Fruit fly (Drosophila melanogaster) whole organism, embryonic: ENCODE measurements around the gene enc.
A peak's percentile ranks its signal among the peaks of the same experiment; 100 is the strongest.

Experiments used
- Aef1 ChIP-seq: fragments of 200-800 bp; sonication (Bioruptor generic); IDR thresholded peaks from 3 replicates; pipeline ENCODE4 v1.3.6; 2022; ENCODE audit warnings: missing biosample characterization, missing genetic modification characterization
- CG10543 ChIP-seq: fragments of 200-800 bp; sonication (Bioruptor generic); optimal IDR thresholded peaks from 3 replicates; lab custom pipeline; 2017; ENCODE audit warnings: missing biosample characterization, mild to moderate bottlenecking, missing genetic modification characterization, moderate library complexity
- CG12104 ChIP-seq: fragments of 200-800 bp; sonication (Bioruptor generic); optimal IDR thresholded peaks from 3 replicates; lab custom pipeline; 2016; ENCODE audit warnings: missing biosample characterization, missing genetic modification characterization
- CG31224 ChIP-seq: fragments of 200-800 bp; sonication (Bioruptor generic); IDR thresholded peaks from 2 replicates; pipeline ENCODE4 v1.3.6; 2022; ENCODE audit warnings: missing biosample characterization, missing genetic modification characterization
- CG3163 ChIP-seq: fragments of 200-800 bp; sonication (Bioruptor generic); optimal IDR thresholded peaks from 3 replicates; lab custom pipeline; 2016; ENCODE audit warnings: missing biosample characterization, missing genetic modification characterization
- CG32532 ChIP-seq: fragments of 200-800 bp; sonication (Bioruptor generic); IDR thresholded peaks from 2 replicates; pipeline ENCODE4 v1.3.6; 2022; ENCODE audit warnings: missing biosample characterization, missing genetic modification characterization
- CG3995 ChIP-seq: fragments of 200-800 bp; sonication (Bioruptor generic); optimal IDR thresholded peaks from 3 replicates; lab custom pipeline; 2016; ENCODE audit warnings: missing biosample characterization, missing genetic modification characterization
- CG4360 ChIP-seq: fragments of 200-800 bp; sonication (Bioruptor generic); IDR thresholded peaks from 2 replicates; pipeline ENCODE4 v1.3.6; 2022; ENCODE audit warnings: missing biosample characterization, missing genetic modification characterization
- CG4820 ChIP-seq: fragments of 200-800 bp; sonication (Bioruptor generic); optimal IDR thresholded peaks from 3 replicates; lab custom pipeline; 2016; ENCODE audit warnings: missing biosample characterization, missing genetic modification characterization
- CG6765 ChIP-seq: fragments of 200-800 bp; sonication (Bioruptor generic); optimal IDR thresholded peaks from 3 replicates; lab custom pipeline; 2017; ENCODE audit warnings: missing biosample characterization, mild to moderate bottlenecking, missing genetic modification characterization
- CG7357 ChIP-seq: fragments of 200-800 bp; sonication (Bioruptor generic); IDR thresholded peaks from 3 replicates; pipeline ENCODE4 v1.3.6; 2022; ENCODE audit warnings: missing biosample characterization, missing genetic modification characterization
- CG9932 ChIP-seq: fragments of 200-800 bp; sonication (Bioruptor generic); IDR thresholded peaks from 2 replicates; pipeline ENCODE4 v1.3.6; 2022; ENCODE audit warnings: missing biosample characterization, missing genetic modification characterization
- Dll ChIP-seq: fragments of 200-800 bp; sonication (Bioruptor generic); IDR thresholded peaks from 4 replicates; pipeline ENCODE4 v1.3.6; 2022; ENCODE audit warnings: missing biosample characterization, missing genetic modification characterization; ENCODE audit not compliant: partially characterized antibody
- Dref ChIP-seq: fragments of 200-800 bp; sonication (Bioruptor generic); IDR thresholded peaks from 2 replicates; pipeline ENCODE4 v1.3.6; 2022; ENCODE audit warnings: missing biosample characterization, missing genetic modification characterization
- HLHmδ ChIP-seq: fragments of 200-800 bp; sonication (Bioruptor generic); optimal IDR thresholded peaks from 2 replicates; lab custom pipeline; 2018; ENCODE audit warnings: missing biosample characterization, mild to moderate bottlenecking, missing genetic modification characterization, moderate library complexity
- HmgD ChIP-seq: fragments of 200-800 bp; sonication (Bioruptor generic); optimal IDR thresholded peaks from 3 replicates; lab custom pipeline; 2016; ENCODE audit warnings: missing biosample characterization, missing genetic modification characterization
- Mes4 ChIP-seq: fragments of 200-800 bp; sonication (Bioruptor generic); optimal IDR thresholded peaks from 2 replicates; lab custom pipeline; 2016; ENCODE audit warnings: missing biosample characterization, missing genetic modification characterization
- Pdp1 ChIP-seq, 2 experiments: fragments of 200-800 bp; sonication (Bioruptor generic); optimal IDR thresholded peaks; 3 replicates each; lab custom pipeline; 2016; ENCODE audit warnings: missing biosample characterization in 2 of 2, missing genetic modification characterization in 2 of 2, mild to moderate bottlenecking in 1 of 2, moderate library complexity in 1 of 2
- Side ChIP-seq: fragments of 200-800 bp; sonication (Bioruptor generic); optimal IDR thresholded peaks from 2 replicates; lab custom pipeline; 2016; ENCODE audit warnings: missing biosample characterization, missing genetic modification characterization
- chif ChIP-seq, 2 experiments: fragments of 200-800 bp; sonication (Bioruptor generic); optimal IDR thresholded peaks; 3 replicates each; lab custom pipeline; 2016; ENCODE audit warnings: missing biosample characterization in 2 of 2, missing genetic modification characterization in 2 of 2
- chn ChIP-seq: fragments of 200-800 bp; sonication (Bioruptor generic); optimal IDR thresholded peaks from 2 replicates; lab custom pipeline; 2016; ENCODE audit warnings: missing biosample characterization, missing genetic modification characterization
- croc ChIP-seq: fragments of 200-800 bp; sonication (Bioruptor generic); conservative IDR thresholded peaks from 3 replicates; pipeline ENCODE4 v1.3.6; 2022; ENCODE audit warnings: missing biosample characterization, missing genetic modification characterization
- disco-r ChIP-seq: fragments of 200-800 bp; sonication (Bioruptor generic); optimal IDR thresholded peaks from 2 replicates; lab custom pipeline; 2016; ENCODE audit warnings: missing biosample characterization, missing genetic modification characterization
- emc ChIP-seq: fragments of 200-800 bp; sonication (Bioruptor generic); optimal IDR thresholded peaks from 2 replicates; lab custom pipeline; 2016; ENCODE audit warnings: missing biosample characterization, missing genetic modification characterization
- exex ChIP-seq: fragments of 200-800 bp; sonication (Bioruptor generic); optimal IDR thresholded peaks from 4 replicates; lab custom pipeline; 2018; ENCODE audit warnings: missing biosample characterization, mild to moderate bottlenecking, missing genetic modification characterization, moderate library complexity
- fd3F ChIP-seq: fragments of 200-800 bp; sonication (Bioruptor generic); optimal IDR thresholded peaks from 2 replicates; lab custom pipeline; 2018; ENCODE audit warnings: missing biosample characterization, mild to moderate bottlenecking, missing genetic modification characterization, moderate library complexity
- fru ChIP-seq: fragments of >200 bp; optimal IDR thresholded peaks from 2 replicates; lab custom pipeline; 2017
- her ChIP-seq: fragments of 200-800 bp; sonication (Bioruptor generic); optimal IDR thresholded peaks from 2 replicates; lab custom pipeline; 2016; ENCODE audit warnings: missing biosample characterization, missing genetic modification characterization
- insv ChIP-seq, 2 experiments: fragments of 200-800 bp; sonication (Bioruptor generic); optimal IDR thresholded peaks; 3 replicates each; lab custom pipeline; 2016 to 2018; ENCODE audit warnings: missing biosample characterization in 2 of 2, missing genetic modification characterization in 2 of 2
- jing ChIP-seq: fragments of 200-800 bp; sonication (Bioruptor generic); optimal IDR thresholded peaks from 2 replicates; lab custom pipeline; 2018; ENCODE audit warnings: missing biosample characterization, mild to moderate bottlenecking, missing genetic modification characterization
- lab ChIP-seq: fragments of 200-800 bp; sonication (Bioruptor generic); optimal IDR thresholded peaks from 3 replicates; lab custom pipeline; 2017; ENCODE audit warnings: missing biosample characterization, missing genetic modification characterization, mild to moderate bottlenecking, moderate library complexity, missing genetic modification reagents
- lov ChIP-seq, 2 experiments: fragments of 200-800 bp in 1 of 2; fragments of >200 bp in 1 of 2; sonication (Bioruptor generic) in 1 of 2; IDR thresholded peaks in 1 of 2; optimal IDR thresholded peaks in 1 of 2; 2 replicates in 1 of 2; 3 replicates in 1 of 2; pipeline versions ENCODE4 v1.3.6 to Lab custom; 2017 to 2022; ENCODE audit warnings: missing biosample characterization in 1 of 2, missing genetic modification characterization in 1 of 2
- oc ChIP-seq: fragments of 200-800 bp; sonication (Bioruptor generic); optimal IDR thresholded peaks from 2 replicates; lab custom pipeline; 2018; ENCODE audit warnings: missing biosample characterization, mild to moderate bottlenecking, missing genetic modification characterization, moderate library complexity
- p53 ChIP-seq: fragments of 200-800 bp; sonication (Bioruptor generic); optimal IDR thresholded peaks from 2 replicates; lab custom pipeline; 2016; ENCODE audit warnings: missing biosample characterization, missing genetic modification characterization
- pan ChIP-seq, 4 experiments: fragments of >200 bp in 3 of 4; fragments of 200-800 bp in 1 of 4; sonication (Bioruptor generic) in 1 of 4; optimal IDR thresholded peaks in 3 of 4; IDR thresholded peaks in 1 of 4; 2 replicates each; pipeline versions ENCODE4 v1.3.6 to Lab custom; 2017 to 2022; ENCODE audit warnings: missing biosample characterization in 2 of 4, missing genetic modification characterization in 2 of 4, mixed read lengths in 1 of 4
- peb ChIP-seq: fragments of 200-800 bp; sonication (Bioruptor generic); IDR thresholded peaks from 2 replicates; pipeline ENCODE4 v1.3.6; 2022; ENCODE audit warnings: missing biosample characterization, missing genetic modification characterization
- salm ChIP-seq: fragments of 200-800 bp; sonication (Bioruptor generic); optimal IDR thresholded peaks from 2 replicates; lab custom pipeline; 2018; ENCODE audit warnings: missing biosample characterization, mild to moderate bottlenecking, missing genetic modification characterization
- sc ChIP-seq, 3 experiments: fragments of >200 bp in 2 of 3; fragments of 200-800 bp in 1 of 3; sonication (Bioruptor generic) in 1 of 3; optimal IDR thresholded peaks; 2 replicates in 2 of 3; 3 replicates in 1 of 3; lab custom pipeline; 2017; ENCODE audit warnings: mild to moderate bottlenecking in 1 of 3, missing biosample characterization in 1 of 3, missing genetic modification characterization in 1 of 3, missing genetic modification reagents in 1 of 3
- slbo ChIP-seq: fragments of 200-800 bp; sonication (Bioruptor generic); IDR thresholded peaks from 2 replicates; pipeline ENCODE4 v1.3.6; 2022; ENCODE audit warnings: missing biosample characterization, missing genetic modification characterization
- slp2 ChIP-seq: fragments of 200-800 bp; sonication (Bioruptor generic); optimal IDR thresholded peaks from 2 replicates; lab custom pipeline; 2016; ENCODE audit warnings: missing biosample characterization, missing genetic modification characterization
- tap ChIP-seq: fragments of 200-800 bp; optimal IDR thresholded peaks from 3 replicates; lab custom pipeline; 2019; ENCODE audit warnings: missing biosample characterization, mild to moderate bottlenecking, missing genetic modification characterization, moderate library complexity
- tin ChIP-seq: fragments of 200-800 bp; sonication (Bioruptor generic); optimal IDR thresholded peaks from 3 replicates; lab custom pipeline; 2016; ENCODE audit warnings: missing biosample characterization, missing genetic modification characterization

The enc gene

DNA sequence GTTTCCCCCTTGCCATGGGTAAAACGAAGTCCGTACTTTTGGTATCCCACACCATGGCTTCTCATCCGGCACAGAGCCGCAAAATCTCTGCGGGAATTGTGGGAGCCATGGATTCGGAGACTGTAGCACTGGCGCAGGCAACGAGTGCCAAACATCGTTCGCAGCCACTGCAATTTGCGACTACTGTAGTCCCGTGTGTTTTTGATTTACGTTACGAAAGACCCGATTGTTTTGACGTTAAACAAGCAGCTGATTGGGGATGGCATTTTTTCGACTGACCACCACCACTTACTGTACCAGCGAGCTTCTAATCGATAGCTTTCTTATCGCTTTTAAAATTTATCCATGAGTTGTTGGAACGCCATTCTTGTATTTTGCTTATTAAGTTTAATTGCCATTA is 8.5 kb upstream of the enc start, which contains the start of gene CG32262 (continued):
- TF ChIP-seq fd3F (GFP tag; lab: Kevin White, UChicago) (no peak), slbo (no peak), chn (GFP tag; lab: Kevin White, UChicago) (no peak), sc (optimal IDR thresholded peaks at IDR 0.05; lab: Kevin White, UChicago) (no peak), sc (GFP tag; optimal IDR thresholded peaks at IDR 0.05; lab: Kevin White, UChicago) (no peak), CG12104 (GFP tag; lab: Kevin White, UChicago) (no peak), croc (GFP tag; lab: Robert Waterston, UW) (no peak), Dll (GFP tag; lab: Robert Waterston, UW) (peak; percentile 70), CG31224 (GFP tag; lab: Robert Waterston, UW) (no peak), HLHmδ (GFP tag; lab: Kevin White, UChicago) (no peak), CG10543 (GFP tag; lab: Kevin White, UChicago) (no peak), CG6765 (GFP tag; lab: Kevin White, UChicago) (no peak), Side (GFP tag; lab: Kevin White, UChicago) (no peak), chif (GFP tag; optimal IDR thresholded peaks at IDR 0.05; lab: Kevin White, UChicago) (no peak), CG32532 (GFP tag; lab: Robert Waterston, UW) (no peak), CG9932 (GFP tag; lab: Robert Waterston, UW) (0 out of 2 replicates have a peak, but pooled peaks have one; percentile 27), lab (GFP tag; lab: Kevin White, UChicago) (no peak), peb (GFP tag; lab: Robert Waterston, UW) (no peak), disco-r (GFP tag; lab: Kevin White, UChicago) (no peak), her (GFP tag; lab: Kevin White, UChicago) (peak; percentile 11), CG3995 (GFP tag; lab: Kevin White, UChicago) (no peak), CG4360 (GFP tag; lab: Robert Waterston, UW) (no peak), Pdp1 (GFP tag; optimal IDR thresholded peaks at IDR 0.05; lab: Kevin White, UChicago) (peak in 1 of 2 experiments; percentile 82), emc (GFP tag; lab: Kevin White, UChicago) (no peak), oc (tag; lab: Kevin White, UChicago) (no peak), CG4820 (GFP tag; lab: Kevin White, UChicago) (no peak), p53 (no peak), fru (no peak), Aef1 (GFP tag; lab: Robert Waterston, UW) (no peak), Mes4 (GFP tag; lab: Kevin White, UChicago) (no peak), Dref (peak; percentile 84), jing (GFP tag; lab: Kevin White, UChicago) (no peak), tin (GFP tag; lab: Kevin White, UChicago) (no peak), HmgD (GFP tag; lab: Kevin White, UChicago) (no peak), exex (tag; lab: Kevin White, UChicago) (no peak), insv (GFP tag; optimal IDR thresholded peaks at IDR 0.05; lab: Kevin White, UChicago) (no peak), slp2 (no peak), pan (optimal IDR thresholded peaks at IDR 0.05; lab: Kevin White, UChicago) (no peak), pan (GFP tag; optimal IDR thresholded peaks at IDR 0.05 in 1 of 2, IDR thresholded peaks at IDR 0.05 in 1 of 2) (no peak), lov (optimal IDR thresholded peaks at IDR 0.05; lab: Kevin White, UChicago) (no peak), lov (GFP tag; IDR thresholded peaks at IDR 0.05; lab: Robert Waterston, UW) (no peak), CG3163 (no peak), tap (no peak), CG7357 (GFP tag; lab: Robert Waterston, UW) (no peak), salm (tag; lab: Kevin White, UChicago) (no peak)
